Fruit fly (Drosophila melanogaster) whole organism, embryonic: ENCODE data around the gene Ids.

Experiments
- Asciz ChIP-seq: fragments of 200-800 bp; sonication (Bioruptor generic); optimal IDR thresholded peaks from 2 replicates; lab custom pipeline; 2017; ENCODE audit warnings: missing biosample characterization, mild to moderate bottlenecking, missing genetic modification characterization, missing genetic modification reagents
- BEAF-32 ChIP-seq: fragments of 200-800 bp; sonication (Bioruptor generic); optimal IDR thresholded peaks from 3 replicates; lab custom pipeline; 2017; ENCODE audit warnings: missing biosample characterization, missing genetic modification characterization, mild to moderate bottlenecking, moderate library complexity, missing genetic modification reagents
- CG17829 ChIP-seq: fragments of 200-800 bp; optimal IDR thresholded peaks from 2 replicates; lab custom pipeline; 2019; ENCODE audit warnings: missing biosample characterization, mild to moderate bottlenecking, missing genetic modification characterization, moderate library complexity
- CG1832 ChIP-seq: fragments of 200-800 bp; sonication (Bioruptor generic); optimal IDR thresholded peaks from 2 replicates; lab custom pipeline; 2017; ENCODE audit warnings: missing biosample characterization, mild to moderate bottlenecking, missing genetic modification characterization, inconsistent platforms
- CG2116 ChIP-seq: fragments of 200-800 bp; sonication (Bioruptor generic); optimal IDR thresholded peaks from 3 replicates; lab custom pipeline; 2018; ENCODE audit warnings: missing biosample characterization, mild to moderate bottlenecking, missing genetic modification characterization
- CG2712 ChIP-seq: fragments of 200-800 bp; optimal IDR thresholded peaks from 3 replicates; lab custom pipeline; 2019; ENCODE audit warnings: missing biosample characterization, mild to moderate bottlenecking, missing genetic modification characterization, moderate library complexity
- CG30020 ChIP-seq: fragments of 200-800 bp; optimal IDR thresholded peaks from 2 replicates; lab custom pipeline; 2019; ENCODE audit warnings: missing biosample characterization, mild to moderate bottlenecking, missing genetic modification characterization, moderate library complexity
- CG30403 ChIP-seq: fragments of 200-800 bp; sonication (Bioruptor generic); optimal IDR thresholded peaks from 3 replicates; lab custom pipeline; 2016; ENCODE audit warnings: missing biosample characterization, missing genetic modification characterization
- CG30431 ChIP-seq: fragments of 200-800 bp; sonication (Bioruptor generic); optimal IDR thresholded peaks from 2 replicates; lab custom pipeline; 2017; ENCODE audit warnings: missing biosample characterization, missing genetic modification characterization
- CG4360 ChIP-seq: fragments of 200-800 bp; sonication (Bioruptor generic); IDR thresholded peaks from 2 replicates; pipeline ENCODE4 v1.3.6; 2022; ENCODE audit warnings: missing biosample characterization, missing genetic modification characterization
- CG4707 ChIP-seq: fragments of 200-800 bp; sonication (Bioruptor generic); optimal IDR thresholded peaks from 2 replicates; lab custom pipeline; 2018; ENCODE audit warnings: missing biosample characterization, mild to moderate bottlenecking, missing genetic modification characterization, moderate library complexity
- CG6854 ChIP-seq: fragments of 200-800 bp; sonication (Bioruptor generic); optimal IDR thresholded peaks from 3 replicates; lab custom pipeline; 2017; ENCODE audit warnings: missing biosample characterization, mild to moderate bottlenecking, missing genetic modification characterization
- CG7745 ChIP-seq: fragments of 200-800 bp; sonication (Bioruptor generic); optimal IDR thresholded peaks from 2 replicates; lab custom pipeline; 2018; ENCODE audit warnings: missing biosample characterization, mild to moderate bottlenecking, missing genetic modification characterization, moderate library complexity
- CG8388 ChIP-seq: fragments of 200-800 bp; sonication (Bioruptor generic); optimal IDR thresholded peaks from 2 replicates; lab custom pipeline; 2019; ENCODE audit warnings: missing biosample characterization, mild to moderate bottlenecking, missing genetic modification characterization, moderate library complexity
- CG8944 ChIP-seq: fragments of 200-800 bp; sonication (Bioruptor generic); optimal IDR thresholded peaks from 3 replicates; lab custom pipeline; 2016; ENCODE audit warnings: missing biosample characterization, missing genetic modification characterization
- CG9727 ChIP-seq: fragments of 200-800 bp; sonication (Bioruptor generic); optimal IDR thresholded peaks from 3 replicates; lab custom pipeline; 2017; ENCODE audit warnings: missing biosample characterization, mild to moderate bottlenecking, missing genetic modification characterization
- CHES-1-like ChIP-seq: fragments of 200-800 bp; sonication (Bioruptor generic); optimal IDR thresholded peaks from 2 replicates; lab custom pipeline; 2016; ENCODE audit warnings: missing biosample characterization, missing genetic modification characterization
- D19A ChIP-seq: fragments of 200-800 bp; optimal IDR thresholded peaks from 3 replicates; lab custom pipeline; 2019; ENCODE audit warnings: missing biosample characterization, mild to moderate bottlenecking, missing genetic modification characterization, moderate library complexity
- Doc2 ChIP-seq: fragments of 200-800 bp; sonication (Bioruptor generic); IDR thresholded peaks from 2 replicates; pipeline ENCODE4 v1.3.6; 2022; ENCODE audit warnings: missing biosample characterization, missing genetic modification characterization
- Hr51 ChIP-seq, 2 experiments: fragments of 200-800 bp; sonication (Bioruptor generic); optimal IDR thresholded peaks; 2 replicates in 1 of 2; 3 replicates in 1 of 2; lab custom pipeline; 2016 to 2018; ENCODE audit warnings: missing biosample characterization in 2 of 2, missing genetic modification characterization in 2 of 2, mild to moderate bottlenecking in 1 of 2, moderate library complexity in 1 of 2
- Hsf ChIP-seq: fragments of 200-800 bp; sonication (Bioruptor generic); optimal IDR thresholded peaks from 3 replicates; lab custom pipeline; 2016; ENCODE audit warnings: missing biosample characterization, missing genetic modification characterization
- Med ChIP-seq: fragments of 200-800 bp; sonication (Bioruptor generic); peaks from one replicate; lab custom pipeline; 2016; ENCODE audit warnings: missing biosample characterization, missing genetic modification characterization, mild to moderate bottlenecking, inconsistent platforms, moderate library complexity
- Nf-YC ChIP-seq: fragments of 200-800 bp; optimal IDR thresholded peaks from 3 replicates; lab custom pipeline; 2019; ENCODE audit warnings: missing biosample characterization, mild to moderate bottlenecking, missing genetic modification characterization, moderate library complexity
- Oaz ChIP-seq: fragments of 200-800 bp; sonication (Bioruptor generic); IDR thresholded peaks from 2 replicates; pipeline ENCODE4 v1.3.6; 2022; ENCODE audit warnings: missing biosample characterization, missing genetic modification characterization
- Poxn ChIP-seq: fragments of 200-800 bp; sonication (Bioruptor generic); IDR thresholded peaks from 2 replicates; pipeline ENCODE4 v1.3.6; 2022; ENCODE audit warnings: missing biosample characterization, missing genetic modification characterization
- Sry-β ChIP-seq: fragments of 200-800 bp; sonication (Bioruptor generic); optimal IDR thresholded peaks from 2 replicates; lab custom pipeline; 2018; ENCODE audit warnings: missing biosample characterization, mild to moderate bottlenecking, missing genetic modification characterization, moderate library complexity
- Taf1 ChIP-seq: fragments of 200-800 bp; sonication (Bioruptor generic); IDR thresholded peaks from 2 replicates; pipeline ENCODE4 v1.3.6; 2022; ENCODE audit warnings: missing biosample characterization, missing genetic modification characterization
- Trl ChIP-seq, 3 experiments: fragments of >200 bp in 2 of 3; fragments of 200-800 bp in 1 of 3; sonication (Bioruptor generic) in 1 of 3; optimal IDR thresholded peaks; 2 replicates in 1 of 3; 3 replicates in 2 of 3; lab custom pipeline; 2016 to 2017; ENCODE audit warnings: missing biosample characterization in 1 of 3, missing genetic modification characterization in 1 of 3
- amos ChIP-seq: fragments of 200-800 bp; sonication (Bioruptor generic); IDR thresholded peaks from 2 replicates; pipeline ENCODE4 v1.3.6; 2022; ENCODE audit warnings: missing biosample characterization, missing genetic modification characterization; ENCODE audit not compliant: partially characterized antibody
- bab2 ChIP-seq: fragments of 200-800 bp; sonication (Bioruptor generic); optimal IDR thresholded peaks from 2 replicates; lab custom pipeline; 2016; ENCODE audit warnings: missing biosample characterization, missing genetic modification characterization
- chm ChIP-seq: fragments of 200-800 bp; sonication (Bioruptor generic); IDR thresholded peaks from 2 replicates; pipeline ENCODE4 v1.3.6; 2022; ENCODE audit warnings: missing biosample characterization, missing genetic modification characterization
- crol ChIP-seq: fragments of 200-800 bp; sonication (Bioruptor generic); IDR thresholded peaks from 2 replicates; pipeline ENCODE4 v1.3.6; 2022; ENCODE audit warnings: missing biosample characterization, missing genetic modification characterization
- dimm ChIP-seq: fragments of 200-800 bp; sonication (Bioruptor generic); IDR thresholded peaks from 2 replicates; pipeline ENCODE4 v1.3.6; 2022; ENCODE audit warnings: missing biosample characterization, missing genetic modification characterization
- en ChIP-seq: fragments of 200-800 bp; sonication (Bioruptor generic); optimal IDR thresholded peaks from 2 replicates; lab custom pipeline; 2016; ENCODE audit warnings: missing biosample characterization, missing genetic modification characterization
- fd102C ChIP-seq: fragments of 200-800 bp; sonication (Bioruptor generic); optimal IDR thresholded peaks from 2 replicates; lab custom pipeline; 2018; ENCODE audit warnings: missing biosample characterization, mild to moderate bottlenecking, missing genetic modification characterization, moderate library complexity
- fd3F ChIP-seq: fragments of 200-800 bp; sonication (Bioruptor generic); optimal IDR thresholded peaks from 2 replicates; lab custom pipeline; 2018; ENCODE audit warnings: missing biosample characterization, mild to moderate bottlenecking, missing genetic modification characterization, moderate library complexity
- fd96Cb ChIP-seq: fragments of 200-800 bp; sonication (Bioruptor generic); optimal IDR thresholded peaks from 2 replicates; lab custom pipeline; 2018; ENCODE audit warnings: missing biosample characterization, mild to moderate bottlenecking, missing genetic modification characterization, moderate library complexity
- gcm ChIP-seq: fragments of 200-800 bp; sonication (Bioruptor generic); optimal IDR thresholded peaks from 2 replicates; lab custom pipeline; 2019; ENCODE audit warnings: missing biosample characterization, mild to moderate bottlenecking, missing genetic modification characterization, moderate library complexity
- kah ChIP-seq: fragments of 200-800 bp; sonication (Bioruptor generic); optimal IDR thresholded peaks from 2 replicates; lab custom pipeline; 2018; ENCODE audit warnings: missing biosample characterization, mild to moderate bottlenecking, missing genetic modification characterization
- mam ChIP-seq: fragments of 200-800 bp; sonication (Bioruptor generic); optimal IDR thresholded peaks from 3 replicates; lab custom pipeline; 2016; ENCODE audit warnings: missing biosample characterization, missing genetic modification characterization
- otp ChIP-seq: fragments of 200-800 bp; sonication (Bioruptor generic); IDR thresholded peaks from 3 replicates; pipeline ENCODE4, ENCODE4 v1.3.6; 2022; ENCODE audit warnings: missing biosample characterization, missing genetic modification characterization
- ranshi ChIP-seq: fragments of 200-800 bp; sonication (Bioruptor generic); IDR thresholded peaks from 2 replicates; pipeline ENCODE4 v1.3.6; 2022; ENCODE audit warnings: missing biosample characterization, missing genetic modification characterization
- rib ChIP-seq: fragments of 200-800 bp; sonication (Bioruptor generic); IDR thresholded peaks from 2 replicates; pipeline ENCODE4 v1.3.6; 2022; ENCODE audit warnings: missing biosample characterization, missing genetic modification characterization
- sc ChIP-seq, 3 experiments: fragments of >200 bp in 2 of 3; fragments of 200-800 bp in 1 of 3; sonication (Bioruptor generic) in 1 of 3; optimal IDR thresholded peaks; 2 replicates in 2 of 3; 3 replicates in 1 of 3; lab custom pipeline; 2017; ENCODE audit warnings: mild to moderate bottlenecking in 1 of 3, missing biosample characterization in 1 of 3, missing genetic modification characterization in 1 of 3, missing genetic modification reagents in 1 of 3
- sisA ChIP-seq: fragments of 200-800 bp; sonication (Bioruptor generic); IDR thresholded peaks from 2 replicates; pipeline ENCODE4 v1.3.6; 2022; ENCODE audit warnings: missing biosample characterization, missing genetic modification characterization
- sob ChIP-seq: fragments of 200-800 bp; sonication (Bioruptor generic); IDR thresholded peaks from 2 replicates; pipeline ENCODE4 v1.3.6; 2022; ENCODE audit warnings: missing biosample characterization, missing genetic modification characterization
- sr ChIP-seq: fragments of 200-800 bp; sonication (Bioruptor generic); IDR thresholded peaks from 3 replicates; pipeline ENCODE4 v1.3.6; 2022; ENCODE audit warnings: missing biosample characterization, missing genetic modification characterization
- stwl ChIP-seq: fragments of 200-800 bp; sonication (Bioruptor generic); optimal IDR thresholded peaks from 3 replicates; lab custom pipeline; 2018; ENCODE audit warnings: missing biosample characterization, mild to moderate bottlenecking, missing genetic modification characterization, moderate library complexity
- vnd ChIP-seq: fragments of 200-800 bp; sonication (Bioruptor generic); IDR thresholded peaks from 3 replicates; pipeline ENCODE4 v1.3.6; 2022; ENCODE audit warnings: missing biosample characterization, missing genetic modification characterization; ENCODE audit not compliant: partially characterized antibody
- z ChIP-seq: fragments of 200-800 bp; sonication (Bioruptor generic); IDR thresholded peaks from 3 replicates; pipeline ENCODE4 v1.3.6; 2022; ENCODE audit warnings: missing biosample characterization, missing genetic modification characterization

Gene Ids

DNA sequence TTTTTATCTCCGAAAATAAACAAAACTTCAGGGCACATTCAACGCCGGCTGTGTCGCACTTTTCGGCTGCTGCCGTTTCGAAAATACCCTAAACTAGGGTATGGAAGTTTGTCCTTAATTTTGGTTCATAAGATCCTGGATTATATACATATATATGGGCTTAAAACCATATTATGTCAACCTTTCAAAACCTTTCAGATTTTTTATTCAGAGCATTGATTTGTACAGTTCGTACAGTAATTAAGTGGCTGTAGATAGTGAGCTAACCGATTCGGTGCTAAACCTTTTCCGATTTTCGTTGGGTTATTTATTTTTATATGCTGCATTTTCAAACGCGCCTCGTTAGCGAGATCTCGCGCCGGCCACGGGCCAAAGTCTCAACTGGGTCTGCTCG lies 11.6 kb downstream of the Ids start (continued):
- TF ChIP-seq sob (GFP tag; lab: Robert Waterston, UW) (no peak), z (no peak), CG7745 (tag; lab: Kevin White, UChicago) (no peak), CG30020 (no peak), CG4707 (GFP tag; lab: Kevin White, UChicago) (no peak), crol (GFP tag; lab: Robert Waterston, UW) (no peak), CG2116 (GFP tag; lab: Kevin White, UChicago) (no peak), CG30431 (no peak), Sry-β (GFP tag; lab: Kevin White, UChicago) (no peak), Oaz (GFP tag; lab: Robert Waterston, UW) (no peak), CG8944 (GFP tag; lab: Kevin White, UChicago) (no peak), Hsf (GFP tag; lab: Kevin White, UChicago) (peak; percentile 3), Poxn (no peak), vnd (GFP tag; lab: Robert Waterston, UW) (no peak), sc (optimal IDR thresholded peaks at IDR 0.05; lab: Kevin White, UChicago) (no peak), sc (GFP tag; optimal IDR thresholded peaks at IDR 0.05; lab: Kevin White, UChicago) (no peak), stwl (tag; lab: Kevin White, UChicago) (no peak), CG8388 (GFP tag; lab: Kevin White, UChicago) (peak; percentile 33), sisA (no peak), CG9727 (GFP tag; lab: Kevin White, UChicago) (peak; percentile 13), Taf1 (GFP tag; lab: Robert Waterston, UW) (no peak), otp (GFP tag; lab: Robert Waterston, UW) (no peak), sr (GFP tag; lab: Robert Waterston, UW) (no peak), CHES-1-like (GFP tag; lab: Kevin White, UChicago) (no peak), CG17829 (tag; lab: Kevin White, UChicago) (peak; percentile 60), Med (GFP tag; lab: Kevin White, UChicago) (peak; percentile 58), CG2712 (peak; percentile 76), fd3F (GFP tag; lab: Kevin White, UChicago) (no peak), Doc2 (no peak), fd102C (GFP tag; lab: Kevin White, UChicago) (no peak), kah (GFP tag; lab: Kevin White, UChicago) (no peak), Hr51 (GFP tag; optimal IDR thresholded peaks at IDR 0.05; lab: Kevin White, UChicago) (peak in 1 of 2 experiments; percentile 34), rib (GFP tag; lab: Robert Waterston, UW) (no peak), D19A (tag; lab: Kevin White, UChicago) (peak; percentile 99), mam (GFP tag; lab: Kevin White, UChicago) (no peak), fd96Cb (peak; percentile 68), amos (GFP tag; lab: Robert Waterston, UW) (no peak), bab2 (GFP tag; lab: Kevin White, UChicago) (peak; percentile 49), Asciz (GFP tag; lab: Kevin White, UChicago) (no peak), BEAF-32 (no peak), Nf-YC (no peak), CG6854 (GFP tag; lab: Kevin White, UChicago) (no peak), CG1832 (no peak), CG4360 (GFP tag; lab: Robert Waterston, UW) (no peak; the same call in 1 of the 2 replicates), gcm (GFP tag; lab: Kevin White, UChicago) (peak; percentile 6), Trl (optimal IDR thresholded peaks at IDR 0.05; lab: Kevin White, UChicago) (no peak), Trl (GFP tag; optimal IDR thresholded peaks at IDR 0.05; lab: Kevin White, UChicago) (no peak), ranshi (GFP tag; lab: Robert Waterston, UW) (peak; percentile 60), chm (GFP tag; lab: Robert Waterston, UW) (no peak), CG30403 (GFP tag; lab: Kevin White, UChicago) (peak; percentile 63), en (GFP tag; lab: Kevin White, UChicago) (no peak), dimm (GFP tag; lab: Robert Waterston, UW) (0 out of 2 replicates have a peak, but pooled peaks have one; percentile 9)
